Fruit fly (Drosophila melanogaster): ENCODE data around the gene CG9717.

dm6 chr3R:30562733-30563259, 24.3 kb downstream of the CG9717 start:
- TF ChIP-seq net (GFP tag; optimal IDR thresholded peaks at IDR 0.05) (no peak), lz (GFP tag; optimal IDR thresholded peaks at IDR 0.05) (no peak), CG6854 (GFP tag; optimal IDR thresholded peaks at IDR 0.05) (no peak), Lpt (GFP tag; optimal IDR thresholded peaks at IDR 0.05) (no peak), CG6792 (GFP tag; optimal IDR thresholded peaks at IDR 0.05) (no peak), CG4318 (GFP tag; optimal IDR thresholded peaks at IDR 0.05) (no peak), CG10669 (GFP tag; optimal IDR thresholded peaks at IDR 0.05) (no peak), Hr39 (GFP tag; optimal IDR thresholded peaks at IDR 0.05) (no peak), Sox102F (GFP tag; optimal IDR thresholded peaks at IDR 0.05) (no peak)
